Fruit fly (Drosophila melanogaster): ENCODE measurements around the gene Sarm.

dm6 chr3L:8057823-8058189, 5.9 kb upstream of the Sarm start:
- TF ChIP-seq Lpt (GFP tag; optimal IDR thresholded peaks at IDR 0.05) = no peak
- no peak for TF ChIP-seq CG15514 (GFP tag; optimal IDR thresholded peaks at IDR 0.05)
- no peak for TF ChIP-seq HLH4C (GFP tag; IDR thresholded peaks at IDR 0.05; ENCODE audit: partially characterized antibody)
- TF ChIP-seq CG14710 (tag; optimal IDR thresholded peaks at IDR 0.05) = no peak
- no peak for TF ChIP-seq ttk (GFP tag; IDR thresholded peaks at IDR 0.05)
- TF ChIP-seq CG33557 (GFP tag; optimal IDR thresholded peaks at IDR 0.05) = no peak

All from whole organism, embryonic.